Fruit fly (Drosophila melanogaster): ENCODE results near the gene CecA2.

Gene CecA2

dm6 chr3R:30170671-30171667, 41.0 kb upstream of the CecA2 start, which contains the start of gene Rsod (continued):
- TF ChIP-seq repo (GFP tag; optimal IDR thresholded peaks at IDR 0.05) (no peak), ase (GFP tag; IDR thresholded peaks at IDR 0.05) (peak; percentile 78), CG8290 (GFP tag; optimal IDR thresholded peaks at IDR 0.05) (no peak), CG8290 (tag; optimal IDR thresholded peaks at IDR 0.05) (no peak), NK7.1 (GFP tag; optimal IDR thresholded peaks at IDR 0.05) (no peak), Fer3 (tag; optimal IDR thresholded peaks at IDR 0.05) (peak; percentile 14), crp (GFP tag; optimal IDR thresholded peaks at IDR 0.05) (peak in 1 of 2 experiments; percentile 25), crol (GFP tag; IDR thresholded peaks at IDR 0.05) (no peak), CG11696 (GFP tag; IDR thresholded peaks at IDR 0.05) (no peak), yki (optimal IDR thresholded peaks at IDR 0.05) (no peak), zf30C (GFP tag; optimal IDR thresholded peaks at IDR 0.05) (no peak), CG13296 (GFP tag; optimal IDR thresholded peaks at IDR 0.05) (no peak), CG9215 (GFP tag; IDR thresholded peaks at IDR 0.05) (no peak), CHES-1-like (GFP tag; optimal IDR thresholded peaks at IDR 0.05) (no peak), lola (GFP tag; optimal IDR thresholded peaks at IDR 0.05) (peak in 1 of 3 experiments; percentile 43), pan (optimal IDR thresholded peaks at IDR 0.05) (no peak), pan (GFP tag; optimal IDR thresholded peaks at IDR 0.05 in 1 of 2, IDR thresholded peaks at IDR 0.05 in 1 of 2) (peak in 1 of 2 experiments; percentile 86), CG33557 (GFP tag; optimal IDR thresholded peaks at IDR 0.05) (peak; percentile 50), CG4730 (GFP tag; IDR thresholded peaks at IDR 0.05) (peak; percentile 76), CG2712 (tag; optimal IDR thresholded peaks at IDR 0.05) (peak; percentile 70), CG18764 (GFP tag; optimal IDR thresholded peaks at IDR 0.05) (no peak), CG14441 (GFP tag; IDR thresholded peaks at IDR 0.05) (peak; percentile 69), psq (GFP tag; optimal IDR thresholded peaks at IDR 0.05) (peak; percentile 42), Dad (GFP tag; optimal IDR thresholded peaks at IDR 0.05) (no peak), CG14710 (tag; optimal IDR thresholded peaks at IDR 0.05) (peak; percentile 40), dpn (GFP tag; optimal IDR thresholded peaks at IDR 0.05) (peak in 1 of 2 experiments; percentile 61), Chrac-16 (GFP tag; optimal IDR thresholded peaks at IDR 0.05) (peak; percentile 36), org-1 (GFP tag; optimal IDR thresholded peaks at IDR 0.05) (peak; percentile 13), BEAF-32 (GFP tag; optimal IDR thresholded peaks at IDR 0.05) (no peak), CG6683 (GFP tag; optimal IDR thresholded peaks at IDR 0.05) (no peak), lab (GFP tag; optimal IDR thresholded peaks at IDR 0.05) (peak; percentile 54), CG31224 (GFP tag; IDR thresholded peaks at IDR 0.05) (peak; percentile 28; the same call in 1 of the 2 replicates), dmrt11E (tag; optimal IDR thresholded peaks at IDR 0.05) (peak; percentile 41), gcm (GFP tag; optimal IDR thresholded peaks at IDR 0.05) (peak; percentile 14), CG11695 (GFP tag; IDR thresholded peaks at IDR 0.05) (peak; percentile 59; the same call in 2 of the 3 replicates), ab (GFP tag; optimal IDR thresholded peaks at IDR 0.05) (no peak), pzg (GFP tag; optimal IDR thresholded peaks at IDR 0.05) (no peak), Lpt (GFP tag; optimal IDR thresholded peaks at IDR 0.05) (no peak), ap (GFP tag; IDR thresholded peaks at IDR 0.05) (peak; percentile 54), tup (GFP tag; optimal IDR thresholded peaks at IDR 0.05) (no peak), CG2199 (GFP tag; IDR thresholded peaks at IDR 0.05) (no peak), CG3407 (GFP tag; optimal IDR thresholded peaks at IDR 0.05) (peak; percentile 51), Sry-δ (GFP tag; optimal IDR thresholded peaks at IDR 0.05) (no peak), CG17359 (tag; optimal IDR thresholded peaks at IDR 0.05) (peak; percentile 79), stwl (tag; optimal IDR thresholded peaks at IDR 0.05) (no peak), ttk (GFP tag; IDR thresholded peaks at IDR 0.05) (peak; percentile 83), CG12659 (GFP tag; optimal IDR thresholded peaks at IDR 0.05) (peak; percentile 39), vvl (GFP tag; IDR thresholded peaks at IDR 0.05) (peak; percentile 92), Awh (GFP tag; IDR thresholded peaks at IDR 0.05) (peak; percentile 86)

Data from whole organism, embryonic.